Worm (Caenorhabditis elegans): ENCODE measurements around the gene vha-5.

ce11 chrIV:8332526-8332925, 28.8 kb downstream of the vha-5 start, which contains the start of gene lys-10:
- no peak for TF ChIP-seq sdc-2 (tag; optimal IDR thresholded peaks at IDR 0.05)
- TF ChIP-seq lin-11 (tag; optimal IDR thresholded peaks at IDR 0.05) = no peak
- TF ChIP-seq fkh-6 (tag; optimal IDR thresholded peaks at IDR 0.05) = no peak
- no peak for TF ChIP-seq unc-55 (GFP tag; optimal IDR thresholded peaks at IDR 0.05)
- no peak for TF ChIP-seq sox-4 (tag; optimal IDR thresholded peaks at IDR 0.05)
- no peak for TF ChIP-seq unc-86 (tag; optimal IDR thresholded peaks at IDR 0.05)
- TF ChIP-seq nhr-11 (tag; optimal IDR thresholded peaks at IDR 0.05) = no peak
- no peak for TF ChIP-seq pqm-1 (tag; optimal IDR thresholded peaks at IDR 0.05)
